Fruit fly (Drosophila melanogaster) whole organism, prepupa: ENCODE data around the gene Oseg4.

Experiments used
- CG10669 ChIP-seq: fragments of 200-800 bp; sonication (Bioruptor generic); optimal IDR thresholded peaks from 3 replicates; lab custom pipeline; 2018; ENCODE audit warnings: missing biosample characterization, mild to moderate bottlenecking, missing genetic modification characterization, moderate library complexity
- CG1621 ChIP-seq: fragments of 200-800 bp; sonication (Bioruptor generic); optimal IDR thresholded peaks from 3 replicates; lab custom pipeline; 2018; ENCODE audit warnings: missing biosample characterization, mild to moderate bottlenecking, missing genetic modification characterization
- CG16779 ChIP-seq: fragments of 200-800 bp; sonication (Bioruptor generic); optimal IDR thresholded peaks from 3 replicates; lab custom pipeline; 2017; ENCODE audit warnings: missing biosample characterization, mild to moderate bottlenecking, missing genetic modification characterization
- Met ChIP-seq: fragments of 200-800 bp; sonication (Bioruptor generic); optimal IDR thresholded peaks from 3 replicates; lab custom pipeline; 2016; ENCODE audit warnings: missing biosample characterization, missing genetic modification characterization
- OdsH ChIP-seq: fragments of 200-800 bp; sonication (Bioruptor generic); optimal IDR thresholded peaks from 3 replicates; lab custom pipeline; 2016; ENCODE audit warnings: missing biosample characterization, missing genetic modification characterization
- Sox102F ChIP-seq: fragments of 200-800 bp; sonication (Bioruptor generic); optimal IDR thresholded peaks from 2 replicates; lab custom pipeline; 2016; ENCODE audit warnings: missing biosample characterization, mild to moderate bottlenecking, missing genetic modification characterization
- cyc ChIP-seq: fragments of 200-800 bp; sonication (Bioruptor generic); optimal IDR thresholded peaks from 3 replicates; lab custom pipeline; 2016; ENCODE audit warnings: missing biosample characterization, missing genetic modification characterization

DNA sequence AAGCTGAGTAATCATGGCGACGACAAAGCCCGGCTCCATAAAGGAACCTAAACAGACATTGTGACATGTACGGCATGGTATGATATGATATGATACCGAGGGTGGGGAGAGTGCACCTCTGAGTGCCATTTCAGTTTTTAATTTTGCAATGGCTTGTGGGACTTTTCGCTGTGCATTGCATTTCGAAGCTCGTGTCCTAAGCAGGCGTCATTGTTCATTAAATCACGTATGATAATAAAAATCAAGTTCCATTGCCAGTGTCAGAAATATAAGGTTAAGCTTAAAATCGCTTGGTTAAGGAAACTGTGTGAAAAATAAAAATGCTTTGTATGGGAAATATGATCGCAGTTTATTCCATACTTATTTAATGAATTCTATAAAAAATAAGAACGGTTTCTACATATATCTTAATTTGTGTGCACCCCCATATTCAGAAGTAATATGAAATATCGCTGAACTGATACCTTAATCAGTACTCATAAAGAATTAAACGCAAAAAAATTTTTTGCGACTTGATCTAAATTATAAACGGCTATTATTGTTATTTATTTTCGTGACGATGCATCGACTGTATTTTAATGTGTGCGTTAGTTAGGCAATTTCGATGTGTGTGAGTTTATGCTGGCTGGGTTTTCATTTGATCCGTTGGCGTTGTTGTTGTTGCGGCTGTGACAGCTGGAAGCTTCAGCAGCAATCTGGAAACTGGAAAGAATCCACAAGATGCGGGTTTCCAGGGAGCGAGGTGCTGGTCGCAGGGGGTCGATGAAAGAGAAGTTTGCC, 6.0 kb downstream of the Oseg4 start:
- TF ChIP-seq Sox102F (no peak), Met (no peak), CG16779 (tag; lab: Kevin White, UChicago) (no peak), CG1621 (no peak), OdsH (no peak), CG10669 (GFP tag; lab: Kevin White, UChicago) (no peak), cyc (GFP tag; lab: Kevin White, UChicago) (no peak)
